Worm (Caenorhabditis elegans): ENCODE measurements around the gene lys-8.

DNA sequence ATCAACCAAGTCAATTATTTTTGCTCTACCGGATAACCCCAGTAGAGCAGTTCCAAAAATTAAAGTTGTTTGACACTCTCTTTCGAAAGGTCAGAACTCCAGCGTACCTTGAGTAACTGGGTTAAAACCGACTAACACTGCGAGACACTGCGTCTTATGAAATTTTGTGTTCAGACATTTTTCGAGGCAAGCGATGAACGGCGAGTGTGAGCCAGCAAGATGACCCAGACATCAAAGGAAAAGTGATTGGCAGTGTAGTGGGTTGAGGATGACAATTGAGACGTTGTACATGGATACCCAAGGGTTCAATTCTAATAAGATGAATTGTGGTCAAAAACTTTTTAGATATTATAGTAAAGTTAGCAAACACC is 41.8 kb upstream of the lys-8 start:
- TF ChIP-seq ztf-23 (GFP tag; IDR thresholded peaks at IDR 0.05) (no peak), klf-2 (GFP tag; conservative IDR thresholded peaks at IDR 0.05) (no peak), tab-1 (GFP tag; IDR thresholded peaks at IDR 0.05) (no peak), T22C8.4 (GFP tag; IDR thresholded peaks at IDR 0.05) (no peak), cog-1 (tag; optimal IDR thresholded peaks at IDR 0.05) (no peak), flt-1 (GFP tag; IDR thresholded peaks at IDR 0.05) (no peak)
